Worm (Caenorhabditis elegans) whole organism, late embryonic: ENCODE data around the gene hst-6.

ENCODE experiments used
- elt-4 ChIP-seq: sonication (generic microtip); optimal IDR thresholded peaks from 2 replicates; lab custom pipeline; 2016; ENCODE audit warnings: missing genetic modification characterization, missing compliant biosample characterization
- nfya-1 ChIP-seq: sonication (generic microtip); optimal IDR thresholded peaks from 2 replicates; lab custom pipeline; 2017; ENCODE audit warnings: missing genetic modification characterization, mild to moderate bottlenecking, missing compliant biosample characterization, antibody characterized with exemption, moderate library complexity
- unc-3 ChIP-seq, 2 experiments: fragments of 200-800 bp in 1 of 2; sonication (Bioruptor generic) in 1 of 2; sonication (generic microtip) in 1 of 2; conservative IDR thresholded peaks in 1 of 2; optimal IDR thresholded peaks in 1 of 2; 2 replicates each; pipeline versions ENCODE4 v1.3.6 to Lab custom; 2016 to 2022; ENCODE audit warnings: missing compliant biosample characterization in 2 of 2, missing genetic modification characterization in 2 of 2, missing genetic modification reagents in 1 of 2
- unc-42 ChIP-seq: sonication (generic microtip); optimal IDR thresholded peaks from 2 replicates; lab custom pipeline; 2016; ENCODE audit warnings: missing genotype, missing genetic modification characterization, missing compliant biosample characterization

ce11 chrX:5311174-5311573 is 35.8 kb downstream of the hst-6 start:
- TF ChIP-seq unc-42 (tag; lab: Kevin White, UChicago) (no peak), unc-3 (GFP tag; conservative IDR thresholded peaks at IDR 0.05; lab: Robert Waterston, UW) (no peak), unc-3 (tag; optimal IDR thresholded peaks at IDR 0.05; lab: Kevin White, UChicago) (no peak), nfya-1 (no peak), elt-4 (tag; lab: Kevin White, UChicago) (no peak)
